Fruit fly (Drosophila melanogaster) S2 (cell line): ENCODE data around the gene CG17118.

Experiments
- CG8478 ChIP-seq: fragments of >200 bp; optimal IDR thresholded peaks from 2 replicates; lab custom pipeline; 2018
- CTCF ChIP-seq, 2 experiments: fragments of >200 bp; optimal IDR thresholded peaks; 2 replicates each; lab custom pipeline; 2018

DNA sequence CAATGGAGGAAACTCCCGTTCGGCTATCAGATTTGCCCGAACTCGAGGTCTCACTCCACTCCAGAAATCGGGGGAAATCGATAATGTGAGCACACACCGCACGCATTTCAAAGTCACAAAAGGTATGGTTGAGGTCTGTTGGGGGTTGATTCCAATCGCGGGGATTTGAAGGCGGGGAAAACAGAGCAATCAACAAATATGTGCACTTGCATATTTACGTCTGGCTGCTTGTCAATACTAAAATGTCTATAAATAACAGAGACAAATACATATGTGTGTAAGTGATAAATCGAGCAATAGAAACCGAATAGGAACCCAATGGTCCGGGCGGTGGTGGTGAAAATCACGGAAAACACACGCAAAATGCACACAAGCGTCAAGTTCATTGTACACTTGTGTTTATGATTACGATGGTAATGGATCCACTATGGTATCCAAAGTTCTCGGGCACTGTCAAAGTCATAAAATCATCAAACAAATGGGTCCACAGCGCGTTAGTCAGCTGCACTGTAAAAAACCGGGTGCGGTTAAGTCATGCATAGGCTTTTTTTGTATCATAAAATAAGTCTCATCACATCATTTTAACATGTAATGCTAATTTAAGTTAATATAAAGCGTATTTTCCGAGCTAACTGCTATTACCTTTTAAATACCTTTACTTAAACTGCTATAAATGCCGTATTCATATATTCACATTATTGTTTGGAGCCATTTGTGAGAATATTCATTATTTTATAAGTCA lies 22.0 kb downstream of the CG17118 start:
- TF ChIP-seq CG8478 (lab: Kevin White, UChicago) (no peak), CTCF (optimal IDR thresholded peaks at IDR 0.05; lab: Kevin White, UChicago) (no peak)
